Worm (Caenorhabditis elegans): ENCODE results near the gene col-150.

DNA sequence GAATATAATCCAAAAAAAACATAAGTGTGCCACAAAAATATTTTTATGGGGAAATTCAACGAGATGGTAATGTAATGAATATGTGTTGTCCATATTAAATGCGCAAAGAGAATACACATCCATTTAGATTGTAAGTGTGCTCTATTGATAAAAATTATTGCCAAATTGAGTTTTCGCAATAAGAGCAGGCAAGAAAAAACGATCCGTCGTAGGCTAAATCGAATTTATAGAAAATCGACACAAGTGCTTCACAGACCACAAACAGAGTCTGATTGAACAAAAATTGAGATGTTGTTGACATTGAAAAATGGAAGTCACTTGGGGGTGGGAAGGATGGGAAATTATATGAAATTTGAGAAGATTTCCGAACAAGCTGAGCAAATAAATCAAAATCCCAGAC is 29.4 kb downstream of the col-150 start:
- TF ChIP-seq nhr-41 (GFP tag; IDR thresholded peaks at IDR 0.05): no peak
- TF ChIP-seq sdz-12 (GFP tag; optimal IDR thresholded peaks at IDR 0.05): no peak
- no peak for TF ChIP-seq zag-1 (tag; optimal IDR thresholded peaks at IDR 0.05)
- TF ChIP-seq R02D3.7 (tag; optimal IDR thresholded peaks at IDR 0.05): no peak
- TF ChIP-seq lir-3 (tag; optimal IDR thresholded peaks at IDR 0.05): no peak
- no peak for TF ChIP-seq Y5F2A.4 (GFP tag; optimal IDR thresholded peaks at IDR 0.05)
- TF ChIP-seq unc-62 (GFP tag; optimal IDR thresholded peaks at IDR 0.05 in 1 of 2): no peak
- no peak for TF ChIP-seq unc-62 (tag; optimal IDR thresholded peaks at IDR 0.05)

Measured in whole organism, L4 larva.